Fruit fly (Drosophila melanogaster): ENCODE results near the gene Syx17.
A peak's percentile ranks its signal among the peaks of the same experiment; 100 is the strongest.

Gene Syx17

DNA sequence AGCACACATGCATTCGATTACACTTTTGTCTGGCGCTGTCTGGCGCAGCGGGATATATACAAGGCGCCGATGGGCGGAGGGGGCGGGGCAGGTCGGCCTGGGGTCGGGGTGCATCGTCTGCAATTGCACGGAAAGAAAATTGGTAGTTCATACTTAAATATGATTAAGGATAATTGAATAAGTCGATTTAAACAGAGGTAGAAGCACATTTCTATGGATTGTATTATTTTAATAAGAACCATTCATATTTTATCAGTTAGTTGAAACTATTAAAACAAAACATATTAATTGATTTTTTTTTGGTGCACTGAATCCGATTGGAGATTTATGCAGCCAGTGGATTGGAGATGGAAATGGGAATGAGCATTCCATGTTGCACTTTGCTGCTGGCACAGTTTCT lies 3.4 kb upstream of the Syx17 start:
- no peak for TF ChIP-seq CG17801 (GFP tag; optimal IDR thresholded peaks at IDR 0.05; ENCODE audit: partially characterized antibody)

DNA sequence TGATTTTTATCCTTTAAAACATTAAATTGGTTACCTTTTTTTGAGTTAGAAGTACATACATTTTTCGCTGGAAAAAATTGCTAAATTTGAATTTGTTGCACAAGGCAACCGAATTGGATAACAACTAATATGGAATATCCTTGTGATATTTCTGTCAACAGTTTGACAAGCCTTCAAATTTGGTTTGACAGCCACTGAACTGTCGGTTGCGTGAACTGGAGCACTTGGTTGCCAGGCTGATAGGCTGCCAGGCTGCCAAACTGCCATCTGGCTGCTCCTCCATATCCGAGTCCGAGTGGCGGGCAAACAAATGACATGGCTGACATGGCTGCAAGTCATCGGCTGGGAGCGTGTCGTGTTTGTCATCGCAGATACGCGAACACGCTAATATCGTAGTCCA lies 2.0 kb upstream of the Syx17 start:
- TF ChIP-seq CG17801 (GFP tag; optimal IDR thresholded peaks at IDR 0.05; ENCODE audit: partially characterized antibody): no peak

DNA sequence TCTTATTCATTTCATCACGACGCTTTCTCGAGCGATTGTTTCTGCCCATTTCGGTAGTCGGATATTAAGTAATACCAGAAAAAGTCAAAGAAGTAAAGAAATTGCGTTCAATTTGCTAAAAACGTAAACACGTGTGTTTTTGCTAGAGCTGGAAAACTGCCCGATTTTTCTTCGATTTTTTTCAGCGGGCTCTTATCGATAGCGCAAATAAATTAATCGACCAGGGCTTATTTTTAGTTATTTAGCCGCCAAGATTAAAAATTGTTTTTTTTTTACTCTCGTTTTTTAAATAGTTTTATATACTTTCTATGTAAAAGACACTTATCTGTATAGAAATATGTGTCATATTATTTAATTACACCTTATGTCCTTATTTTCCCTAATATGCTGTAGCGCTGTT lies 2.6 kb downstream of the Syx17 start, which contains the start of gene CG15019:
Gene CG15019, minus strand, starts transcription at position 138 of the 400 bp plus-strand sequence.
- TF ChIP-seq CG17801 (GFP tag; optimal IDR thresholded peaks at IDR 0.05; ENCODE audit: partially characterized antibody): no peak

DNA sequence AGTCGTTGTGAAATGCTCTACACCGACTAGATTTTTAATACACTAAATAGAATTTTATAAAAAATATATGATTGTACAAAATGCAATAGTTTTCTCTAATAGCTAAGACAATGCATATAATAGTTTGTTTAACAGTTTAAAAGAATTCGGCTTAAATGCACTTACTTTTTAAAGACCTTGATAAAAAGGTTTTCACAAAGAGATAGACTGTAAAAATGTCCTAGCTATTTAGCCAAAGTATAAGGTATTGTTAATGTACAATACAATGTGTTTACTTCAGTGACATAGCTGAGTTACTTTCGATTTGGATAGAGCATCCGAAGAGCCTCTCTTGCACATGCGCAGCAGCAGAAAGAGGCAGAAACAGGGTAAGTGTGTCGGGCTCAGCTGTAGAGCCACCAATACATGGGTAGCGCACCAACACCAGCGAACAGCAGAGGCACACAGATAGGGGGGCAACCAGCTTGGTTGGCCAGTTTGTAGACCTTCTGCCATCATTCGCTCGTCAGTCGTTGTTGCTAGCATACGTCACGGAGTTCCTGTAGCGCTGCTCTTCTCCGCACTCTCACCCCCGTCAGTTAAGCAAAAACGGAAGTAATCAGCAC lies 3.5 kb downstream of the Syx17 start, which contains the start of gene TP53INP:
Gene TP53INP, plus strand, starts transcription at position 291 of the 605 bp plus-strand sequence.
- TF ChIP-seq CG17801 (GFP tag; optimal IDR thresholded peaks at IDR 0.05; ENCODE audit: partially characterized antibody): peak; percentile 49

DNA sequence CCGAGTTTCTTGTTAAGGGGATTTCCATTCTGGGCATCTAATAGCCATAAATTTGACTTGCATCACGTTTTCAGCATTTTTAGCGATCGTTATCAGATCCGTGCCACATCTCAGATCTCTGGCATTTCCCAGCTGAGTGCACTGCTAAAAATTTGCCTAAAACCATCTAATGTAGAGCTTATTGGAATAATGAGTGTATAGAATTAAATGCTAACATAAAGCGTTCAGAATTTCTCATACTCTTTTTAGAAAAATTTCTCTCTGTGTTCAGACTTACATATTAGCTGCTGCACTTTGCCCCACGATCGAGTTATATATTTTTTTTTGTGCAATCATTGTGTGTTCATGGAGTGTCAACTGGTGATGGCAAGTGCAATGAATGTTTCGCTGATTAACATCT lies 4.5 kb downstream of the Syx17 start:
- no peak for TF ChIP-seq CG17801 (GFP tag; optimal IDR thresholded peaks at IDR 0.05; ENCODE audit: partially characterized antibody)

DNA sequence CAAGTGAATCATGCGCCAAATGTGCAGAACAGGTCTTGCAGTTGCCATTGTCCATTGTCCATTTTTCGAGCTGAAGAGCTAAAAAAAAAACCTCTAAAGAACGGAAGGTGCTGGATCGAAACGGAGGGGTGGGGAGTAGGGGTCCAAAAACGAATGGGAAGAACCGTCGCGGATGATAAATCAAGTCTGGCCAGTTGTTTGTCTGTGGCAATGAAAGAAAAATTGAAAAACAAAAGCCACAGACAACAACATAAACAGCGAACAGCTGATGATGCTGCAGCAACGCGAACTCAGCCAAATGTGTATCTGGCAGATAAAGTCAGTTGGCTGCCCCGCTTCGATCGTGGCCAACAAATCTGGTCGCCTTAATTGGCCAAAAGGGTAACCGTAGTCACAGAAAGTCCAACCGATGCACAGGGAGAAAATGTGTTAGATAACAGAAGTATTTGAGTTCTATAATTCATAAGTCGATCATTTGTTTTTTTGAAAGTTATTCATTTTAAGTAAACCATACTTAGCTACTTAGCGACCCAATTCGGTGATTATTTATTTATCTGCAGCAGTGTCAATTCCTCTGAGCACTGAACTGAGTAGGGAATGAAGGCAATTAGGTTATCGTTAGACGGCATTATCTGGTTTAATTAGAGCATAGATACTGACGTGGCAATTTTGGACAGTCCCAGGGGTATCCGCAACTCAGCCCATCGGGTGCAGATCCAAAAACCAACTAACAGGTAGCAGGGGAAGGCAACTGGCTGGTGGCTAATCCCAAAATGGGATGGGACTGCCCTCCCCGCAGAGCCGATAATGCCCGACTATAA lies 5.2 kb downstream of the Syx17 start:
- no peak for TF ChIP-seq CG17801 (GFP tag; optimal IDR thresholded peaks at IDR 0.05; ENCODE audit: partially characterized antibody)

DNA sequence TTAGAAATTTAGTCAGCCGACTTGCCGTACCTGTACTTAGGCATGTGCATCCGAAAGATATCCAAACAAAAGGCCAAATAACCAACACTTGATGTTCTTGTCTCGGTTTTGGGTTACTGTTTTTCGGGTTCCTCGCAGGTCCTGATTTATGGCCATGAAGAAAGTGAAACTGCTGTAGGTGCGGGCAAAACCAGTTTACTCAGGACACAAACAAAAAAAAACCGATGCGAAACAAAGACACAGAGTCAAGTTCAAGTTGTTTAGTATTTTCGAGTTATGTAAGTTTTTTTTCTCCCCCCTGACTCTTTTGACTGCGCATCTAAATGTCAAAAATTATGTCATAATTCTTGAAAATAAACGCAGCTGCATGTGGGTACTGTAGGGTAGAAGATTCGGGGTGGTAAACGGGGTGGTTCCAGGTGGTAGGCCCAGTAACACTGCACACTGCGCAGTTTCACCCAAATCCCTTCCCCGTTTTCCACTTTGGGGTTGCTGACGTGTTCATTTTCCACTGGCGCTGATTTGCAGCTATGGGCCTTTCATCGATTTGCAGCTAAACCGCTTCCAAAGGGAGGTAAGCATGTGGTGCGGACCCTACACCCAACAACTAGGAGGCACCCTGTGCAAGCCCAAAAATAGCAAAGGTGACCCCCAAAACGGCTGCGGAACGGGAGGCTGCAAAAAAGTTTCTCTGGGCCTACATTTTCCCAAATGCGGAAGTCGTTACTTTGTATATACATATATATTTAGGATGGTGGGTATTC lies 6.0 kb downstream of the Syx17 start:
- no peak for TF ChIP-seq CG17801 (GFP tag; optimal IDR thresholded peaks at IDR 0.05; ENCODE audit: partially characterized antibody)

DNA sequence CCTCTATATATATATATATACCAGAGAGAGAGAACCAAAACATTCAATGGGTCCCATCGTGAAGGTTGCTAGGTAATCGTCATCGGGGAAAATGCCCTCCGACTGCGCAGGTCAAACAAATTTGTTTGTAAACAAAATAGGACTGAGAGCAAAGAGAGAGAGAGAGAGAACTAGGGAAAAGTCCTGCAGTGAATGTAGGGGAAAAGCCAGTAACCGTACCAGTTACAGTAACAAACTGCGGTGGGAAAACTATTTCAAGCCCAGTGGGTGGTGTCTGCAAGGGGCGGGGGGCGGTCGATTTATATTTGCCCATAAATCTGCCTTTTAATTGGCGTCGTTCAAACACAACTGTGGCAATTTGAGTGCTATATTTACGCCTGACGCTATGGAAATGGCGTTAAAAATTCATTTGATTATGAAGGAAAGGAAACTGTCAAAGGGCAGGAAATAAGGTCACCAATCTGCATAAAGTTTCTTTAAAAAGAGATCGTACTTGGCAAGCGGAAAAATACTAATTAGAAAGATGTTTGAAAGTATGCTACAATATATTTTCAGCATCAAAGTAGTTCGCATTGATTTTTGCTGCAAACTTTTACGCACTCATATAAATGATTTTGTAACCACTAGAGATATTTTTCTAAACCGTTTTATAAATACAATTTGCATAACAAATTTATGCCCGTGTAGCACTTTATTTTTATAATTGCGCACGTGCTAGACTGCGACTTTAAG lies 6.8 kb downstream of the Syx17 start:
- TF ChIP-seq CG17801 (GFP tag; optimal IDR thresholded peaks at IDR 0.05; ENCODE audit: partially characterized antibody): no peak

DNA sequence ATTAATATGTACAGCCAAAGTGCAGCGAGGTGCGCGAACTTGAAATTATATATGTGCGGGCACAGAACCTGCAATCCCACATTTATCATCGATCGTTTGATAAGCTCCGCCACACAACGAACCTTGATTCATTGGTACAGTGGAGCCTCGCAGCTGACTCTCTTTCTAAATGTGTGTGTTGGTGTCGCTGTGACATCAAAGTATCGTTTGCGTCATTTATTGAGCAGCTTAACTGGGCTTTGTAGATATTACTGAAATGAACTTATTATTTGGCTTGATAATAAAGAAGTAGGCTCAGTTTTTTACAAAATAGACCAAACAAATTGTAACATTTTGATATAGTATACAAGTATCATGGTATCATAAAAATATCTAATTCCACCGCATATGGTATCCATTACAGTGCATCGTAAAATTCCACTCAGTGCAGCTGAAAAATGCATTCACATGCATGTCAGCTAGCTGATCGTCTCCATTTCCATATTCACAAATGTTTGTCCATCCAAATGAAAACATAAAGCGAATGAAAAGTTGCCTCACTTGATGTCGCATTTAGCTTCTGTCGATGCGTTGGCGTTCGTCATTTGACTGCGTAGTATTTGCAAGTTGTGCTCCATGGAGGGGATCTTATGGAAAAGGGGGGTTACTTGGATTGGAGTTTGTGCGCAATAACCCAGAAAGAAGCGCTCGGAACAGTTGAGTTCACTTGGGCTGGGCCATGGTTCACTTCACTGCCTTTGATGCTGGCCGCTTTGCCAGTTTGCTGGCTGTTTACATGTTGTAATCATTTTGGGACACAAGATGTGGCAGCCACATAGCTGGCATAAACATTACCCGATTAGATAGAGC lies 8.0 kb downstream of the Syx17 start:
- no peak for TF ChIP-seq CG17801 (GFP tag; optimal IDR thresholded peaks at IDR 0.05; ENCODE audit: partially characterized antibody)

DNA sequence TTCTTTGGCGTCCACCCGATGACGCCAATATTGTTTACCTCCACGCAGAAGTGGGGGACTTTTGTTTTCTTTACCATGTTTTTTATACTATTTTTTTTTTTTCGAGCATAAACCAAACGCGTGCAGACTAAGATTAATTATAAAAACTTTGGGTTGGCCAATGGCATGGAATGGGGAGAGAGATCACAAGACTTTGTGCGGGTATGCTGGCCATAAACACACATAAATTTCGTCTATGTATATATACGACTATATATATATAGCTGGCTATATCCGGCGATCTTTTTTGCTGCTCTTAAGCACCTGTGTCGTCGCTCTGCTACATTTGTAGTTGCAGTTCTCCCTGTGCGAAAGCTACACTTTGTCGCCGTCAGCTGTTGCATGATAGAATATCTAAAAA lies 8.7 kb downstream of the Syx17 start:
- TF ChIP-seq CG17801 (GFP tag; optimal IDR thresholded peaks at IDR 0.05; ENCODE audit: partially characterized antibody): no peak

DNA sequence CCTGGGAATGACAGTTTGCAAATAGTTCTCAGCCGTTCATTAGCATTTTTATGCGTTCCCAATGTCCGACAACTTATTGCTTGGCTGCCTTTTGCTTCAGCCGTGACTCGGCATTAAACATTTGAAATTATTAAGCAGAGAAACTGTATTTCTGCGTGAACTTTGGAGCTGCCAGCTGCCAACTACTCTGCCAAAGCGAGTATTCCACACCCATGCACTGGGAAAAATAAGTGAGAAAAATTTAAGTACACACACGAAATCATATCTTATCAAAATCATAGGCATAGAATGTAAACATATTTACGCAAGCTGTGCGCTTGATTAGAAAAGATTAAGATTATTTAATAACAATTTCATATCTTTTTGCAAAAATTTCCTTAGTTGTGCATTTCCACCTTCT lies 9.7 kb downstream of the Syx17 start:
- TF ChIP-seq CG17801 (GFP tag; optimal IDR thresholded peaks at IDR 0.05; ENCODE audit: partially characterized antibody): no peak

DNA sequence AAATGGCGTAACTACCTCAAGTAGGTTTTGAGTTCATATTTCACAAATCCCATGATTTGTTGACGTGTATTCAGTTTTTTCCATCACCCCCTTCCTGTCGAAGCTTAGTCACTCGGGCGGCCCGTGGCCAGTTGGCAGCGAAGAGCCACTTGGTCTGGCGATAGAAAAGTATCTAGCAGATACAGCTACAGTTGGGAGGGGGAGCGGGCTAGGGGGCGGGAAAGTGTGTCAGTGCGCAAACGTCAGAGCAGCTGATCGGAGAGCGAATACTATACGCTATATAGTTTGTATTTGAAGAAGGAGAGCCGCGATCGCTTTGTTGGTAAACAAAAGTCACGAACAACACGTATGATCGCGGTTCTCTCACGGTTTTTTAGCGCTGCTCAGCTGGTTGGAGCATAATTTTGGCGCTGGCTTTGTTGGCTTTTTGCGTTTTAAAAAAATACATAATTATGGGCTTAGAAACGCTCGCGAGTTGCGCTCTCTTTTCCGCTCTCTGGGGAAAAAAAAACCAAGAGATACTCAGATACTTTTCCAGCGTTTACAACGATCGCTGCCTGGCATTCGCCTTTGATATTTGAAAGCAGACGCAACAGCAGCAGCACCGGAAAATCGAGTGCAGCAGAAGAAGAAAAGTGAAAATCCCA lies 10.6 kb downstream of the Syx17 start:
- peak; percentile 10 for TF ChIP-seq CG17801 (GFP tag; optimal IDR thresholded peaks at IDR 0.05; ENCODE audit: partially characterized antibody)

DNA sequence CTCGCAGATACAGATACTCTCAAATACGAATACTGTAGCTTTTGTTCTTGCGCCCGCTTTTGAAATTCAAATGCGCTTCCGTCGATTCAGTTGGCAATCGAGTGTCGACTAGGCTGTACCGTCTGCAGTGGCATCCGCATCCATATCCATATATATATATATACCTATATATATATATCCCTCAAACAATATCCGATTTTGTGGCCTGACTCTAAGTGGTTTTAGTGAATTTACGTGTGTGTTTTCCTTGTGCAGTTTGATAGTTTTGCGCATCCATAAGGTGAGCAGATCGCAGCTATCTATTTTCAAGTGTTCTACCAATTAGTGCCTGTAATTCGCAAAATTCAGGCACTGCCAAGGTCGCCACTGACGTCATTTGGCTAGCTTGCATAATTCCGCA lies 11.3 kb downstream of the Syx17 start:
- no peak for TF ChIP-seq CG17801 (GFP tag; optimal IDR thresholded peaks at IDR 0.05; ENCODE audit: partially characterized antibody)

Measured in ovary, adult (tissue).